Worm (Caenorhabditis elegans): ENCODE measurements around the gene klp-12.

klp-12 gene

ce11 chrIV:11351563-11351962 lies 8.1 kb downstream of the klp-12 start:
- TF ChIP-seq Y75B8A.6 (GFP tag; IDR thresholded peaks at IDR 0.05) = no peak
- no peak for TF ChIP-seq ZK337.2 (GFP tag; IDR thresholded peaks at IDR 0.05)
- no peak for TF ChIP-seq ctbp-1 (GFP tag; IDR thresholded peaks at IDR 0.05)
- no peak for TF ChIP-seq lsy-2 (tag; optimal IDR thresholded peaks at IDR 0.05)
- TF ChIP-seq saeg-2 (GFP tag; IDR thresholded peaks at IDR 0.05) = no peak
- TF ChIP-seq dpl-1 (GFP tag; optimal IDR thresholded peaks at IDR 0.05) = no peak

- TF ChIP-seq nhr-11 (tag; optimal IDR thresholded peaks at IDR 0.05) (peak; percentile 61), ZK337.2 (GFP tag; IDR thresholded peaks at IDR 0.05) (peak; percentile 60; the same call in 1 of the 2 replicates), mxl-2 (GFP tag; conservative IDR thresholded peaks at IDR 0.05) (no peak), aha-1 (tag) (peak; percentile 67), zag-1 (tag; optimal IDR thresholded peaks at IDR 0.05) (no peak)
Observed at ce11 chrIV:11350809-11351208, 8.9 kb downstream of the klp-12 start.

ce11 chrIV:11349747-11350146 lies 9.9 kb downstream of the klp-12 start:
- 0 out of 2 replicates have a peak, but pooled peaks have one; percentile 24 for TF ChIP-seq hmg-1.1 (GFP tag; IDR thresholded peaks at IDR 0.05)
- TF ChIP-seq aly-2 (tag; optimal IDR thresholded peaks at IDR 0.05) = no peak
- no peak for TF ChIP-seq dmd-9 (GFP tag; IDR thresholded peaks at IDR 0.05)
- TF ChIP-seq mep-1 (tag; optimal IDR thresholded peaks at IDR 0.05) = peak; percentile 45
- no peak for TF ChIP-seq mes-2 (tag; optimal IDR thresholded peaks at IDR 0.05; ENCODE audit: poor library complexity, severe bottlenecking)
- no peak for TF ChIP-seq ces-1 (GFP tag; optimal IDR thresholded peaks at IDR 0.05)
- no peak for TF ChIP-seq F10B5.3 (tag; optimal IDR thresholded peaks at IDR 0.05)
- TF ChIP-seq hlh-30 (tag; optimal IDR thresholded peaks at IDR 0.05; ENCODE audit: insufficient read depth) = peak; percentile 72
- TF ChIP-seq ZK546.5 (tag; optimal IDR thresholded peaks at IDR 0.05) = no peak
- no peak for TF ChIP-seq ceh-28 (tag; optimal IDR thresholded peaks at IDR 0.05)
- TF ChIP-seq mdl-1 (tag; optimal IDR thresholded peaks at IDR 0.05) = peak in 1 of 2 experiments; percentile 49
- no peak for TF ChIP-seq Y105C5A.15 (GFP tag; IDR thresholded peaks at IDR 0.05)
- peak; percentile 20 for TF ChIP-seq rbr-2 (tag; optimal IDR thresholded peaks at IDR 0.05)
- TF ChIP-seq madf-9 (GFP tag; conservative IDR thresholded peaks at IDR 0.05) = no peak
- TF ChIP-seq daf-8 (GFP tag; IDR thresholded peaks at IDR 0.05) = no peak
- peak; percentile 67 for TF ChIP-seq ceh-20 (GFP tag; IDR thresholded peaks at IDR 0.05)
- no peak for TF ChIP-seq saeg-2 (GFP tag; IDR thresholded peaks at IDR 0.05)
- no peak for TF ChIP-seq F44E2.7 (GFP tag; IDR thresholded peaks at IDR 0.05)
- TF ChIP-seq lsy-2 (tag; optimal IDR thresholded peaks at IDR 0.05) = peak in 1 of 2 experiments; percentile 58
- TF ChIP-seq ctbp-1 (GFP tag; IDR thresholded peaks at IDR 0.05) = 0 out of 2 replicates have a peak, but pooled peaks have one; percentile 33
- TF ChIP-seq fkh-10 (GFP tag; optimal IDR thresholded peaks at IDR 0.05) = no peak
- TF ChIP-seq nhr-48 (tag; optimal IDR thresholded peaks at IDR 0.05) = no peak
- no peak for TF ChIP-seq tag-97 (GFP tag; IDR thresholded peaks at IDR 0.05)

- TF ChIP-seq daf-16 (GFP tag; optimal IDR thresholded peaks at IDR 0.05) (peak in 1 of 2 experiments; percentile 31), daf-16 (tag; optimal IDR thresholded peaks at IDR 0.05) (no peak), hmg-1.1 (GFP tag; IDR thresholded peaks at IDR 0.05) (0 out of 2 replicates have a peak, but pooled peaks have one; percentile 25), hif-1 (tag; optimal IDR thresholded peaks at IDR 0.05) (peak in 1 of 2 experiments; percentile 51), lsy-2 (tag; optimal IDR thresholded peaks at IDR 0.05) (peak in 1 of 2 experiments; percentile 27), zip-2 (tag; optimal IDR thresholded peaks at IDR 0.05) (no peak), R02D3.7 (tag; optimal IDR thresholded peaks at IDR 0.05) (no peak)
Observed at ce11 chrIV:11348822-11349221, 10.8 kb downstream of the klp-12 start.

ce11 chrIV:11347275-11347674 lies 12.4 kb downstream of the klp-12 start:
- no peak for TF ChIP-seq tra-1 (GFP tag; IDR thresholded peaks at IDR 0.05)
- TF ChIP-seq mes-2 (tag; optimal IDR thresholded peaks at IDR 0.05; ENCODE audit: poor library complexity, severe bottlenecking) = no peak
- TF ChIP-seq hlh-30 (tag; optimal IDR thresholded peaks at IDR 0.05; ENCODE audit: insufficient read depth) = peak; percentile 17
- no peak for TF ChIP-seq lin-39 (tag; optimal IDR thresholded peaks at IDR 0.05)
- no peak for TF ChIP-seq zfp-3 (GFP tag; conservative IDR thresholded peaks at IDR 0.05)
